In genomic region chrX:1943337-1944244, dm6 we compare ENCODE assay signal across 3 fruit fly cellular contexts.
A peak's percentile ranks its signal among the peaks of the same experiment; 100 is the strongest.
TF ChIP-seq lines count a peak whose summit lies in the region.

No protein-coding gene starts in this region.

TF ChIP-seq in whole organism, embryonic, 481 proteins besides CTCF, POLR2A, EP300 and RAD21 (continued from another document and continues in another):
- TF ChIP-seq CG11695 (GFP tag; IDR thresholded peaks at IDR 0.05; lab: Robert Waterston, UW) (0 out of 3 replicates have a peak, but pooled peaks have one; percentile 24), CG1647 (GFP tag; optimal IDR thresholded peaks at IDR 0.05; lab: Kevin White, UChicago) (no peak), en (GFP tag; optimal IDR thresholded peaks at IDR 0.05; lab: Kevin White, UChicago) (peak; percentile 53), dati (GFP tag; IDR thresholded peaks at IDR 0.05; lab: Robert Waterston, UW) (no peak), nom (GFP tag; optimal IDR thresholded peaks at IDR 0.05; lab: Kevin White, UChicago) (no peak), CG4328 (GFP tag; optimal IDR thresholded peaks at IDR 0.05; lab: Kevin White, UChicago) (peak; percentile 5), fd96Cb (tag; optimal IDR thresholded peaks at IDR 0.05; lab: Kevin White, UChicago) (peak; percentile 86), CG4360 (GFP tag; IDR thresholded peaks at IDR 0.05; lab: Robert Waterston, UW) (no peak), Abd-B (GFP tag; optimal IDR thresholded peaks at IDR 0.05; lab: Kevin White, UChicago) (peak; percentile 76), CG6689 (GFP tag; IDR thresholded peaks at IDR 0.05; lab: Robert Waterston, UW) (peak; percentile 46), abd-A (tag; optimal IDR thresholded peaks at IDR 0.05; lab: Kevin White, UChicago) (peak; percentile 30), CG31388 (GFP tag; optimal IDR thresholded peaks at IDR 0.05; lab: Kevin White, UChicago) (no peak), slbo (GFP tag; IDR thresholded peaks at IDR 0.05; lab: Robert Waterston, UW) (peak; percentile 64), CG15601 (tag; optimal IDR thresholded peaks at IDR 0.05; lab: Kevin White, UChicago) (peak; percentile 84), CG12299 (tag; optimal IDR thresholded peaks at IDR 0.05; lab: Kevin White, UChicago) (peak; percentile 63), CG18011 (GFP tag; optimal IDR thresholded peaks at IDR 0.05; lab: Kevin White, UChicago) (peak; percentile 51), Stat92E (GFP tag; optimal IDR thresholded peaks at IDR 0.05; lab: Kevin White, UChicago) (no peak), cad (GFP tag; optimal IDR thresholded peaks at IDR 0.05; lab: Kevin White, UChicago) (no peak), br (optimal IDR thresholded peaks at IDR 0.05; lab: Kevin White, UChicago) (no peak), Antp (GFP tag; optimal IDR thresholded peaks at IDR 0.05; lab: Kevin White, UChicago) (peak; percentile 46), CG17385 (GFP tag; optimal IDR thresholded peaks at IDR 0.05; lab: Kevin White, UChicago) (peak; percentile 74), CG18619 (GFP tag; optimal IDR thresholded peaks at IDR 0.05; lab: Kevin White, UChicago) (peak; percentile 72), so (GFP tag; IDR thresholded peaks at IDR 0.05; lab: Robert Waterston, UW) (0 out of 3 replicates have a peak, but pooled peaks have one; percentile 39), CG2889 (GFP tag; IDR thresholded peaks at IDR 0.05; lab: Robert Waterston, UW) (no peak), D (optimal IDR thresholded peaks at IDR 0.05; lab: Kevin White, UChicago) (no peak), D (GFP tag; optimal IDR thresholded peaks at IDR 0.05; lab: Kevin White, UChicago) (peak; percentile 87), crol (GFP tag; IDR thresholded peaks at IDR 0.05; lab: Robert Waterston, UW) (peak; percentile 80), row (GFP tag; IDR thresholded peaks at IDR 0.05; lab: Robert Waterston, UW) (peak; percentile 72), NFAT (GFP tag; IDR thresholded peaks at IDR 0.05; lab: Robert Waterston, UW) (no peak), CG3995 (GFP tag; optimal IDR thresholded peaks at IDR 0.05; lab: Kevin White, UChicago) (peak; percentile 21), D19B (GFP tag; optimal IDR thresholded peaks at IDR 0.05; lab: Kevin White, UChicago) (peak; percentile 46), CG18599 (GFP tag; optimal IDR thresholded peaks at IDR 0.05; lab: Kevin White, UChicago) (peak; percentile 74), gcm (GFP tag; optimal IDR thresholded peaks at IDR 0.05; lab: Kevin White, UChicago) (peak; percentile 54), CG10321 (GFP tag; IDR thresholded peaks at IDR 0.05; lab: Robert Waterston, UW) (no peak), zfh2 (GFP tag; optimal IDR thresholded peaks at IDR 0.05; lab: Kevin White, UChicago) (peak; percentile 52), Nf-YA (GFP tag; IDR thresholded peaks at IDR 0.05; lab: Robert Waterston, UW) (no peak), Hand (GFP tag; optimal IDR thresholded peaks at IDR 0.05; lab: Kevin White, UChicago) (peak; percentile 32), Rx (GFP tag; IDR thresholded peaks at IDR 0.05; lab: Robert Waterston, UW) (no peak), sim (GFP tag; IDR thresholded peaks at IDR 0.05; lab: Robert Waterston, UW) (no peak), D19A (tag; optimal IDR thresholded peaks at IDR 0.05; lab: Kevin White, UChicago) (peak; percentile 100), Fer2 (tag; optimal IDR thresholded peaks at IDR 0.05; lab: Kevin White, UChicago) (no peak), CG10274 (GFP tag; optimal IDR thresholded peaks at IDR 0.05; lab: Kevin White, UChicago) (peak; percentile 63), kay (GFP tag; optimal IDR thresholded peaks at IDR 0.05; lab: Kevin White, UChicago) (peak; percentile 37), Oaz (GFP tag; IDR thresholded peaks at IDR 0.05; lab: Robert Waterston, UW) (no peak), CG8478 (optimal IDR thresholded peaks at IDR 0.05; lab: Kevin White, UChicago) (no peak)

TF ChIP-seq in whole organism, prepupa, 60 proteins besides CTCF, POLR2A, EP300 and RAD21 (continued from another document):
- TF ChIP-seq Sox15 (GFP tag; optimal IDR thresholded peaks at IDR 0.05; lab: Kevin White, UChicago), result peak; percentile 64
- no peak for TF ChIP-seq CG16779 (tag; optimal IDR thresholded peaks at IDR 0.05; lab: Kevin White, UChicago)
- TF ChIP-seq CG11762 (GFP tag; optimal IDR thresholded peaks at IDR 0.05; lab: Kevin White, UChicago; ENCODE audit: insufficient read depth), result peak; percentile 55
- TF ChIP-seq Eip75B (GFP tag; optimal IDR thresholded peaks at IDR 0.05; lab: Kevin White, UChicago), result peak; percentile 73
- TF ChIP-seq salr (GFP tag; optimal IDR thresholded peaks at IDR 0.05; lab: Kevin White, UChicago), result peak in 1 of 2 experiments; percentile 30
- TF ChIP-seq topi (GFP tag; optimal IDR thresholded peaks at IDR 0.05; lab: Kevin White, UChicago), result peak; percentile 84
- peak; percentile 64 for TF ChIP-seq CG6792 (GFP tag; optimal IDR thresholded peaks at IDR 0.05; lab: Kevin White, UChicago)
- TF ChIP-seq Hr39 (GFP tag; optimal IDR thresholded peaks at IDR 0.05; lab: Kevin White, UChicago), result peak; percentile 78
- peak; percentile 22 for TF ChIP-seq CG4318 (GFP tag; optimal IDR thresholded peaks at IDR 0.05; lab: Kevin White, UChicago)
- peak; percentile 39 for TF ChIP-seq CG3919 (GFP tag; optimal IDR thresholded peaks at IDR 0.05; lab: Kevin White, UChicago)
- TF ChIP-seq fd85E (GFP tag; optimal IDR thresholded peaks at IDR 0.05; lab: Kevin White, UChicago), result no peak
- peak; percentile 37 to 69 for TF ChIP-seq ss (GFP tag; optimal IDR thresholded peaks at IDR 0.05; lab: Kevin White, UChicago)
- no peak for TF ChIP-seq Lpt (GFP tag; optimal IDR thresholded peaks at IDR 0.05; lab: Kevin White, UChicago)
- peak; percentile 55 for TF ChIP-seq Hr4 (GFP tag; optimal IDR thresholded peaks at IDR 0.05; lab: Kevin White, UChicago)
- TF ChIP-seq pdm3 (GFP tag; optimal IDR thresholded peaks at IDR 0.05; lab: Kevin White, UChicago), result peak; percentile 54
- peak; percentile 69 for TF ChIP-seq CG32006 (GFP tag; optimal IDR thresholded peaks at IDR 0.05; lab: Kevin White, UChicago)
- TF ChIP-seq CG34406 (GFP tag; optimal IDR thresholded peaks at IDR 0.05; lab: Kevin White, UChicago), result peak; percentile 71
- TF ChIP-seq CG10631 (GFP tag; optimal IDR thresholded peaks at IDR 0.05; lab: Kevin White, UChicago), result peak; percentile 39
- TF ChIP-seq Eip93F (GFP tag; optimal IDR thresholded peaks at IDR 0.05; lab: Kevin White, UChicago), result peak; percentile 41
- peak; percentile 61 for TF ChIP-seq CG8632 (GFP tag; optimal IDR thresholded peaks at IDR 0.05; lab: Kevin White, UChicago)
- TF ChIP-seq fd59A (GFP tag; optimal IDR thresholded peaks at IDR 0.05; lab: Kevin White, UChicago), result peak; percentile 32
- TF ChIP-seq Ets96B (tag; optimal IDR thresholded peaks at IDR 0.05; lab: Kevin White, UChicago), result peak; percentile 43
- TF ChIP-seq fkh (GFP tag; optimal IDR thresholded peaks at IDR 0.05; lab: Kevin White, UChicago), result peak; percentile 89
- TF ChIP-seq CG11294 (GFP tag; IDR thresholded peaks at IDR 0.05; lab: Robert Waterston, UW), result no peak
- peak; percentile 46 for TF ChIP-seq CG11902 (GFP tag; optimal IDR thresholded peaks at IDR 0.05; lab: Kevin White, UChicago)
- TF ChIP-seq Gug (GFP tag; IDR thresholded peaks at IDR 0.05; lab: Robert Waterston, UW), result 0 out of 2 replicates have a peak, but pooled peaks have one; percentile 8
- TF ChIP-seq net (GFP tag; optimal IDR thresholded peaks at IDR 0.05; lab: Kevin White, UChicago), result no peak
- TF ChIP-seq svp (GFP tag; lab: Kevin White, UChicago), result peak; percentile 87
- TF ChIP-seq Eip78C (GFP tag; lab: Kevin White, UChicago), result peak; percentile 91
- TF ChIP-seq CG6276 (GFP tag; optimal IDR thresholded peaks at IDR 0.05; lab: Kevin White, UChicago), result peak; percentile 58
- TF ChIP-seq acj6 (GFP tag; optimal IDR thresholded peaks at IDR 0.05; lab: Kevin White, UChicago), result peak; percentile 65
- peak; percentile 50 for TF ChIP-seq OdsH (GFP tag; optimal IDR thresholded peaks at IDR 0.05; lab: Kevin White, UChicago)
- TF ChIP-seq CG10669 (GFP tag; optimal IDR thresholded peaks at IDR 0.05; lab: Kevin White, UChicago), result peak; percentile 67
- TF ChIP-seq CG8319 (GFP tag; optimal IDR thresholded peaks at IDR 0.05; lab: Kevin White, UChicago), result peak; percentile 23
- TF ChIP-seq Hr38 (GFP tag; optimal IDR thresholded peaks at IDR 0.05; lab: Kevin White, UChicago), result no peak
- TF ChIP-seq Ets21C (GFP tag; optimal IDR thresholded peaks at IDR 0.05; lab: Kevin White, UChicago), result peak; percentile 74
- TF ChIP-seq CG9139 (GFP tag; optimal IDR thresholded peaks at IDR 0.05; lab: Kevin White, UChicago), result no peak
- peak; percentile 10 for TF ChIP-seq CG1621 (tag; optimal IDR thresholded peaks at IDR 0.05; lab: Kevin White, UChicago)

TF ChIP-seq in whole organism, wandering third instar larva, 38 proteins besides CTCF, POLR2A, EP300 and RAD21 (continued from another document):
- TF ChIP-seq CG32264 (GFP tag; optimal IDR thresholded peaks at IDR 0.05; lab: Kevin White, UChicago), result peak; percentile 33
- TF ChIP-seq Rel (GFP tag; optimal IDR thresholded peaks at IDR 0.05; lab: Kevin White, UChicago), result peak; percentile 29
- TF ChIP-seq Rel (tag; optimal IDR thresholded peaks at IDR 0.05; lab: Kevin White, UChicago), result peak; percentile 59
- TF ChIP-seq dsf (GFP tag; optimal IDR thresholded peaks at IDR 0.05; lab: Kevin White, UChicago; ENCODE audit: borderline replicate concordance), result no peak
- peak in 1 of 2 experiments; percentile 72 for TF ChIP-seq foxo (GFP tag; optimal IDR thresholded peaks at IDR 0.05; lab: Kevin White, UChicago)
- TF ChIP-seq jim (GFP tag; optimal IDR thresholded peaks at IDR 0.05; lab: Kevin White, UChicago), result no peak
- no peak for TF ChIP-seq Abd-B (GFP tag; optimal IDR thresholded peaks at IDR 0.05; lab: Kevin White, UChicago)
- TF ChIP-seq Dif (GFP tag; optimal IDR thresholded peaks at IDR 0.05; lab: Kevin White, UChicago; ENCODE audit: partially characterized antibody), result peak; percentile 65
- TF ChIP-seq Sp1 (GFP tag; optimal IDR thresholded peaks at IDR 0.05; lab: Kevin White, UChicago), result peak; percentile 79
- TF ChIP-seq Dfd (GFP tag; optimal IDR thresholded peaks at IDR 0.05; lab: Kevin White, UChicago), result peak; percentile 92
